Worm (Caenorhabditis elegans) whole organism, midembryonic: ENCODE data around the gene C09H10.4.

Experiments
- klf-2 ChIP-seq: fragments of 200-800 bp; sonication (Bioruptor generic); conservative IDR thresholded peaks from 2 replicates; pipeline ENCODE4 v1.3.6; 2022; ENCODE audit warnings: missing genetic modification reagents, missing genetic modification characterization, missing compliant biosample characterization
- ztf-23 ChIP-seq: fragments of 200-800 bp; sonication (Bioruptor generic); IDR thresholded peaks from 2 replicates; pipeline ENCODE4 v1.3.6; 2022; ENCODE audit warnings: missing genetic modification reagents, missing genetic modification characterization, missing compliant biosample characterization

ce11 chrII:11092413-11092812 lies 7.5 kb upstream of the C09H10.4 start, which contains the start of gene rpl-42:
- TF ChIP-seq klf-2 (GFP tag; lab: Robert Waterston, UW) (no peak), ztf-23 (GFP tag; lab: Robert Waterston, UW) (no peak)
